Fruit fly (Drosophila melanogaster): Measurements from ENCODE around the gene Arr1.

Gene Arr1

dm6 chr2L:18077969-18078368 lies at the start of gene Arr1:
Gene Arr1, plus strand, starts transcription at chr2L:18078269.
- TF ChIP-seq CG8478 (optimal IDR thresholded peaks at IDR 0.05) (no peak), pan (optimal IDR thresholded peaks at IDR 0.05) (no peak), Dll (optimal IDR thresholded peaks at IDR 0.05) (no peak), usp (GFP tag; optimal IDR thresholded peaks at IDR 0.05) (no peak), EcR (GFP tag; optimal IDR thresholded peaks at IDR 0.05) (no peak), psq (optimal IDR thresholded peaks at IDR 0.05) (no peak)

- TF ChIP-seq EcR (GFP tag; optimal IDR thresholded peaks at IDR 0.05) (no peak), pan (optimal IDR thresholded peaks at IDR 0.05) (no peak), CG8478 (optimal IDR thresholded peaks at IDR 0.05) (no peak), usp (GFP tag; optimal IDR thresholded peaks at IDR 0.05) (no peak), Dll (optimal IDR thresholded peaks at IDR 0.05) (no peak), psq (optimal IDR thresholded peaks at IDR 0.05) (no peak)
Measured at dm6 chr2L:18032741-18033140, 45.3 kb upstream of the Arr1 start.

- no peak for TF ChIP-seq Dll (optimal IDR thresholded peaks at IDR 0.05)
- TF ChIP-seq pan (optimal IDR thresholded peaks at IDR 0.05) = no peak
- TF ChIP-seq CG8478 (optimal IDR thresholded peaks at IDR 0.05) = no peak
- TF ChIP-seq usp (GFP tag; optimal IDR thresholded peaks at IDR 0.05) = no peak
- no peak for TF ChIP-seq EcR (GFP tag; optimal IDR thresholded peaks at IDR 0.05)
- TF ChIP-seq psq (optimal IDR thresholded peaks at IDR 0.05) = no peak
Measured at dm6 chr2L:18067266-18067665, 10.8 kb upstream of the Arr1 start.

dm6 chr2L:18081328-18081727 lies 3.3 kb downstream of the Arr1 start, which contains the start of gene ninaD:
Gene ninaD, plus strand, starts transcription at chr2L:18081628.
- TF ChIP-seq psq (optimal IDR thresholded peaks at IDR 0.05) (no peak), pan (optimal IDR thresholded peaks at IDR 0.05) (no peak), Dll (optimal IDR thresholded peaks at IDR 0.05) (no peak), usp (GFP tag; optimal IDR thresholded peaks at IDR 0.05) (no peak), EcR (GFP tag; optimal IDR thresholded peaks at IDR 0.05) (no peak), CG8478 (optimal IDR thresholded peaks at IDR 0.05) (no peak)

- no peak for TF ChIP-seq CG8478 (optimal IDR thresholded peaks at IDR 0.05)
- no peak for TF ChIP-seq usp (GFP tag; optimal IDR thresholded peaks at IDR 0.05)
- no peak for TF ChIP-seq Dll (optimal IDR thresholded peaks at IDR 0.05)
- TF ChIP-seq psq (optimal IDR thresholded peaks at IDR 0.05) = no peak
- no peak for TF ChIP-seq EcR (GFP tag; optimal IDR thresholded peaks at IDR 0.05)
- TF ChIP-seq pan (optimal IDR thresholded peaks at IDR 0.05) = no peak
Measured at dm6 chr2L:18083956-18084355, 5.9 kb downstream of the Arr1 start, which contains the start of gene CG31741. Gene CG31741, plus strand, starts transcription at chr2L:18084256.

- no peak for TF ChIP-seq pan (optimal IDR thresholded peaks at IDR 0.05)
- TF ChIP-seq Dll (optimal IDR thresholded peaks at IDR 0.05) = no peak
- TF ChIP-seq psq (optimal IDR thresholded peaks at IDR 0.05) = no peak
- no peak for TF ChIP-seq EcR (GFP tag; optimal IDR thresholded peaks at IDR 0.05)
- no peak for TF ChIP-seq CG8478 (optimal IDR thresholded peaks at IDR 0.05)
- no peak for TF ChIP-seq usp (GFP tag; optimal IDR thresholded peaks at IDR 0.05)
Measured at dm6 chr2L:18091705-18092104, 13.6 kb downstream of the Arr1 start.

- TF ChIP-seq pan (optimal IDR thresholded peaks at IDR 0.05) = no peak
- no peak for TF ChIP-seq psq (optimal IDR thresholded peaks at IDR 0.05)
- TF ChIP-seq Dll (optimal IDR thresholded peaks at IDR 0.05) = no peak
- no peak for TF ChIP-seq usp (GFP tag; optimal IDR thresholded peaks at IDR 0.05)
- TF ChIP-seq EcR (GFP tag; optimal IDR thresholded peaks at IDR 0.05) = no peak
- TF ChIP-seq CG8478 (optimal IDR thresholded peaks at IDR 0.05) = no peak
Measured at dm6 chr2L:18092156-18092555, 14.1 kb downstream of the Arr1 start, which contains the start of gene CG15153. Gene CG15153, minus strand, starts transcription at chr2L:18092256.

dm6 chr2L:18096268-18096667 lies 18.2 kb downstream of the Arr1 start, which contains the start of gene Slc25A46b:
Gene Slc25A46b, plus strand, starts transcription at chr2L:18096568.
- no peak for TF ChIP-seq CG8478 (optimal IDR thresholded peaks at IDR 0.05)
- no peak for TF ChIP-seq psq (optimal IDR thresholded peaks at IDR 0.05)
- no peak for TF ChIP-seq pan (optimal IDR thresholded peaks at IDR 0.05)
- no peak for TF ChIP-seq usp (GFP tag; optimal IDR thresholded peaks at IDR 0.05)
- TF ChIP-seq EcR (GFP tag; optimal IDR thresholded peaks at IDR 0.05) = no peak
- TF ChIP-seq Dll (optimal IDR thresholded peaks at IDR 0.05) = no peak

DNA sequence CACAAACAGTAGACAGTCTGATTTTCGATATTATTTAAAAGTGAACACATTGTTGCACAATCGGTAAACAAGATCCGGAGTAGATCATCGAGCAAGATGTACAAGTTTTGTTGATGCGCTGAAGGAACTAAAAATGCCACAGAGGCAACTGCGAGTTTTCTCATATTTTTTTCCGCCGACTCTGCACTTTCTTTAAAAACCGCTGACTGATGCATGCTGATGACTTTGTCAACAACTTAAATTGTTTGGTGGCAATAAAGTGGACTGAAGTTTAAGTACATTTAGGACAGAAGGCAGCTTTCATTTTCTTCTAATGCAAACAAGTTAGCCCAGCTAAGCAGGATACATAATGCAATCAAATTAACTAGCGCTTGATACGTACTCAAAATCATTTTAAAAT lies 34.4 kb downstream of the Arr1 start:
- TF ChIP-seq Dll (optimal IDR thresholded peaks at IDR 0.05) = no peak

DNA sequence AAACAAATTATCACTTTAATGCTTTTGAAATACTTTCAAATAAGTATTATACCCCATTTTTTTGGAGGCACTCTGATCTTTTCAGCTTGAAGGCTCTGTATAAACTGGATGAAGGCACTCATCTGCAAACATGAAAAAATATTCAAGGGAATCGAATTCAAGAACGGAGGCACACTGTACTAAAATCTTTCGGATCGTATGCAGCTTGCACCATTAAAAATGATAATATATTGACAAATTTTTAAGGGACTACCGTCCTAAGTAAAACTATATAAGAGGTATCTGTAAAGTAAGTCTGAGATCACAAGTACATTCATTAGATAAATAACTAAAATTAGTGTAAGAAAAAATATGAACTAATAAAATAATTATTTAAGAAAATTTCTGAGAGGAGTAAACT lies 35.0 kb downstream of the Arr1 start, which contains the start of gene CG44476:
TSS of gene CG44476 (minus strand) at position 101 of the 400 bp plus-strand sequence.
- TF ChIP-seq CG8478 (optimal IDR thresholded peaks at IDR 0.05) = no peak
- TF ChIP-seq usp (GFP tag; optimal IDR thresholded peaks at IDR 0.05) = no peak

dm6 chr2L:18114176-18114703 lies 36.2 kb downstream of the Arr1 start, which contains the start of gene CG15152:
Gene CG15152, plus strand, starts transcription at chr2L:18114547.
- TF ChIP-seq usp (GFP tag; optimal IDR thresholded peaks at IDR 0.05) (no peak), EcR (GFP tag; optimal IDR thresholded peaks at IDR 0.05) (no peak), psq (optimal IDR thresholded peaks at IDR 0.05) (no peak), Dll (optimal IDR thresholded peaks at IDR 0.05) (no peak), pan (optimal IDR thresholded peaks at IDR 0.05) (no peak), CG8478 (optimal IDR thresholded peaks at IDR 0.05) (no peak)

dm6 chr2L:18115104-18115503 lies 37.0 kb downstream of the Arr1 start:
- TF ChIP-seq pan (optimal IDR thresholded peaks at IDR 0.05) (no peak), EcR (GFP tag; optimal IDR thresholded peaks at IDR 0.05) (no peak), Dll (optimal IDR thresholded peaks at IDR 0.05) (no peak)

dm6 chr2L:18119643-18120042 lies 41.6 kb downstream of the Arr1 start, which contains the start of gene CG5758:
Gene CG5758, plus strand, starts transcription at chr2L:18119995.
- TF ChIP-seq pan (optimal IDR thresholded peaks at IDR 0.05) (no peak), psq (optimal IDR thresholded peaks at IDR 0.05) (no peak), usp (GFP tag; optimal IDR thresholded peaks at IDR 0.05) (no peak), EcR (GFP tag; optimal IDR thresholded peaks at IDR 0.05) (no peak), Dll (optimal IDR thresholded peaks at IDR 0.05) (no peak), CG8478 (optimal IDR thresholded peaks at IDR 0.05) (no peak)

Measured in whole organism.